Fruit fly (Drosophila melanogaster) whole organism, embryonic: ENCODE measurements around the gene P5CDh2.

ENCODE experiments used
- ATbp ChIP-seq: fragments of 200-800 bp; sonication (Bioruptor generic); optimal IDR thresholded peaks from 2 replicates; lab custom pipeline; 2017; ENCODE audit warnings: missing biosample characterization, mild to moderate bottlenecking, missing genetic modification characterization, missing genetic modification reagents
- Awh ChIP-seq: fragments of 200-800 bp; sonication (Bioruptor generic); IDR thresholded peaks from 2 replicates; pipeline ENCODE4, ENCODE4 v1.3.6; 2022; ENCODE audit warnings: missing biosample characterization, missing genetic modification characterization
- Blimp-1 ChIP-seq: fragments of 200-800 bp; sonication (Bioruptor generic); optimal IDR thresholded peaks from 3 replicates; lab custom pipeline; 2018; ENCODE audit warnings: missing biosample characterization, missing genetic modification characterization, mild to moderate bottlenecking, moderate library complexity, missing genetic modification reagents
- CG10979 ChIP-seq: fragments of 200-800 bp; sonication (Bioruptor generic); optimal IDR thresholded peaks from 2 replicates; lab custom pipeline; 2018; ENCODE audit warnings: missing biosample characterization, mild to moderate bottlenecking, missing genetic modification characterization, moderate library complexity
- CG14667 ChIP-seq: fragments of 200-800 bp; sonication (Bioruptor generic); IDR thresholded peaks from 2 replicates; pipeline ENCODE4 v1.3.6; 2022; ENCODE audit warnings: missing biosample characterization, missing genetic modification characterization
- CG18262 ChIP-seq: fragments of 200-800 bp; optimal IDR thresholded peaks from 3 replicates; lab custom pipeline; 2019; ENCODE audit warnings: missing biosample characterization, mild to moderate bottlenecking, missing genetic modification characterization, moderate library complexity
- CG1832 ChIP-seq: fragments of 200-800 bp; sonication (Bioruptor generic); optimal IDR thresholded peaks from 2 replicates; lab custom pipeline; 2017; ENCODE audit warnings: missing biosample characterization, mild to moderate bottlenecking, missing genetic modification characterization, inconsistent platforms
- CG18599 ChIP-seq: fragments of 200-800 bp; sonication (Bioruptor generic); optimal IDR thresholded peaks from 3 replicates; lab custom pipeline; 2017; ENCODE audit warnings: missing biosample characterization, missing genetic modification characterization, mild to moderate bottlenecking, moderate library complexity, missing genetic modification reagents
- CG18764 ChIP-seq: fragments of 200-800 bp; sonication (Bioruptor generic); optimal IDR thresholded peaks from 3 replicates; lab custom pipeline; 2016; ENCODE audit warnings: missing biosample characterization, missing genetic modification characterization
- CG2116 ChIP-seq: fragments of 200-800 bp; sonication (Bioruptor generic); optimal IDR thresholded peaks from 3 replicates; lab custom pipeline; 2018; ENCODE audit warnings: missing biosample characterization, mild to moderate bottlenecking, missing genetic modification characterization
- CG2120 ChIP-seq: fragments of 200-800 bp; sonication (Bioruptor generic); optimal IDR thresholded peaks from 3 replicates; lab custom pipeline; 2016; ENCODE audit warnings: missing biosample characterization, missing genetic modification characterization
- CG31388 ChIP-seq: fragments of 200-800 bp; sonication (Bioruptor generic); optimal IDR thresholded peaks from 2 replicates; lab custom pipeline; 2016; ENCODE audit warnings: missing biosample characterization, missing genetic modification characterization
- CG34376 ChIP-seq: fragments of 200-800 bp; sonication (Bioruptor generic); optimal IDR thresholded peaks from 2 replicates; lab custom pipeline; 2018; ENCODE audit warnings: missing biosample characterization, mild to moderate bottlenecking, missing genetic modification characterization
- CG4360 ChIP-seq: fragments of 200-800 bp; sonication (Bioruptor generic); IDR thresholded peaks from 2 replicates; pipeline ENCODE4 v1.3.6; 2022; ENCODE audit warnings: missing biosample characterization, missing genetic modification characterization
- CG4730 ChIP-seq: fragments of 200-800 bp; sonication (Bioruptor generic); IDR thresholded peaks from 2 replicates; pipeline ENCODE4 v1.3.6; 2022; ENCODE audit warnings: missing biosample characterization, missing genetic modification characterization
- CG6791 ChIP-seq: fragments of 200-800 bp; sonication (Bioruptor generic); IDR thresholded peaks from 3 replicates; pipeline ENCODE4 v1.3.6; 2022; ENCODE audit warnings: missing biosample characterization, missing genetic modification characterization; ENCODE audit not compliant: partially characterized antibody
- CG7963 ChIP-seq: fragments of 200-800 bp; sonication (Bioruptor generic); IDR thresholded peaks from 3 replicates; pipeline ENCODE4 v1.3.6; 2022; ENCODE audit warnings: missing biosample characterization, missing genetic modification characterization; ENCODE audit not compliant: partially characterized antibody
- CG9932 ChIP-seq: fragments of 200-800 bp; sonication (Bioruptor generic); IDR thresholded peaks from 2 replicates; pipeline ENCODE4 v1.3.6; 2022; ENCODE audit warnings: missing biosample characterization, missing genetic modification characterization
- CHES-1-like ChIP-seq: fragments of 200-800 bp; sonication (Bioruptor generic); optimal IDR thresholded peaks from 2 replicates; lab custom pipeline; 2016; ENCODE audit warnings: missing biosample characterization, missing genetic modification characterization
- Camta ChIP-seq: fragments of 200-800 bp; sonication (Bioruptor generic); optimal IDR thresholded peaks from 2 replicates; lab custom pipeline; 2016; ENCODE audit warnings: missing biosample characterization, missing genetic modification characterization
- Chrac-16 ChIP-seq: fragments of 200-800 bp; sonication (Bioruptor generic); optimal IDR thresholded peaks from 3 replicates; lab custom pipeline; 2016; ENCODE audit warnings: missing biosample characterization, missing genetic modification characterization
- CkIIα-i1 ChIP-seq: fragments of 200-800 bp; sonication (Bioruptor generic); IDR thresholded peaks from 2 replicates; pipeline ENCODE4 v1.3.6; 2022; ENCODE audit warnings: missing biosample characterization, missing genetic modification characterization
- D19A ChIP-seq: fragments of 200-800 bp; optimal IDR thresholded peaks from 3 replicates; lab custom pipeline; 2019; ENCODE audit warnings: missing biosample characterization, mild to moderate bottlenecking, missing genetic modification characterization, moderate library complexity
- E2f1 ChIP-seq: fragments of 200-800 bp; sonication (Bioruptor generic); IDR thresholded peaks from 2 replicates; pipeline ENCODE4 v1.3.6; 2022; ENCODE audit warnings: missing biosample characterization, missing genetic modification characterization
- Fer2 ChIP-seq: fragments of 200-800 bp; sonication (Bioruptor generic); optimal IDR thresholded peaks from 2 replicates; lab custom pipeline; 2018; ENCODE audit warnings: missing biosample characterization, mild to moderate bottlenecking, missing genetic modification characterization, moderate library complexity
- Fer3 ChIP-seq: fragments of 200-800 bp; sonication (Bioruptor generic); optimal IDR thresholded peaks from 2 replicates; lab custom pipeline; 2018; ENCODE audit warnings: missing biosample characterization, mild to moderate bottlenecking, missing genetic modification characterization, moderate library complexity
- Hmr ChIP-seq: fragments of 200-800 bp; sonication (Bioruptor generic); optimal IDR thresholded peaks from 3 replicates; lab custom pipeline; 2017; ENCODE audit warnings: mild to moderate bottlenecking, missing biosample characterization, missing genetic modification reagents, missing genetic modification characterization
- Med ChIP-seq: fragments of 200-800 bp; sonication (Bioruptor generic); peaks from one replicate; lab custom pipeline; 2016; ENCODE audit warnings: missing biosample characterization, missing genetic modification characterization, mild to moderate bottlenecking, inconsistent platforms, moderate library complexity
- Myb ChIP-seq: fragments of 200-800 bp; sonication (Bioruptor generic); optimal IDR thresholded peaks from 2 replicates; lab custom pipeline; 2016; ENCODE audit warnings: missing biosample characterization, missing genetic modification characterization
- Nf-YB ChIP-seq: fragments of 200-800 bp; sonication (Bioruptor generic); optimal IDR thresholded peaks from 3 replicates; lab custom pipeline; 2019; ENCODE audit warnings: missing biosample characterization, mild to moderate bottlenecking, missing genetic modification characterization, moderate library complexity
- Ssrp ChIP-seq: fragments of 200-800 bp; sonication (Bioruptor generic); optimal IDR thresholded peaks from 2 replicates; lab custom pipeline; 2018; ENCODE audit warnings: missing biosample characterization, mild to moderate bottlenecking, missing genetic modification characterization, moderate library complexity
- ap ChIP-seq: fragments of 200-800 bp; sonication (Bioruptor generic); IDR thresholded peaks from 2 replicates; pipeline ENCODE4 v1.3.6; 2022; ENCODE audit warnings: missing biosample characterization, missing genetic modification characterization
- ase ChIP-seq: fragments of 200-800 bp; sonication (Bioruptor generic); IDR thresholded peaks from 3 replicates; pipeline ENCODE4 v1.3.6; 2022; ENCODE audit warnings: missing biosample characterization, missing genetic modification characterization
- cg ChIP-seq: fragments of 200-800 bp; sonication (Bioruptor generic); optimal IDR thresholded peaks from 3 replicates; lab custom pipeline; 2019; ENCODE audit warnings: missing biosample characterization, mild to moderate bottlenecking, missing genetic modification characterization, moderate library complexity
- chif ChIP-seq, 2 experiments: fragments of 200-800 bp; sonication (Bioruptor generic); optimal IDR thresholded peaks; 3 replicates each; lab custom pipeline; 2016; ENCODE audit warnings: missing biosample characterization in 2 of 2, missing genetic modification characterization in 2 of 2
- chm ChIP-seq: fragments of 200-800 bp; sonication (Bioruptor generic); IDR thresholded peaks from 2 replicates; pipeline ENCODE4 v1.3.6; 2022; ENCODE audit warnings: missing biosample characterization, missing genetic modification characterization
- crp ChIP-seq, 2 experiments: fragments of 200-800 bp; sonication (Bioruptor generic); optimal IDR thresholded peaks; 2 replicates in 1 of 2; 3 replicates in 1 of 2; lab custom pipeline; 2017; ENCODE audit warnings: missing biosample characterization in 2 of 2, missing genetic modification characterization in 2 of 2, mild to moderate bottlenecking in 1 of 2, moderate library complexity in 1 of 2
- dm ChIP-seq: fragments of 200-800 bp; sonication (Bioruptor generic); optimal IDR thresholded peaks from 3 replicates; lab custom pipeline; 2016; ENCODE audit warnings: missing biosample characterization, missing genetic modification characterization
- dysf ChIP-seq: fragments of 200-800 bp; sonication (Bioruptor generic); IDR thresholded peaks from 3 replicates; pipeline ENCODE4 v1.3.6; 2022; ENCODE audit warnings: missing biosample characterization, missing genetic modification characterization
- ems ChIP-seq: fragments of 200-800 bp; sonication (Bioruptor generic); optimal IDR thresholded peaks from 3 replicates; lab custom pipeline; 2016; ENCODE audit warnings: missing biosample characterization, missing genetic modification characterization
- esg ChIP-seq: fragments of 200-800 bp; sonication (Bioruptor generic); conservative IDR thresholded peaks from 2 replicates; pipeline ENCODE4 v1.3.6; 2022; ENCODE audit warnings: missing biosample characterization, missing genetic modification characterization
- ftz-f1 ChIP-seq: fragments of 200-800 bp; sonication (Bioruptor generic); optimal IDR thresholded peaks from 2 replicates; lab custom pipeline; 2016; ENCODE audit warnings: missing biosample characterization, missing genetic modification characterization
- gem ChIP-seq: fragments of 200-800 bp; sonication (Bioruptor generic); optimal IDR thresholded peaks from 2 replicates; lab custom pipeline; 2019; ENCODE audit warnings: missing biosample characterization, mild to moderate bottlenecking, missing genetic modification characterization, moderate library complexity
- jumu ChIP-seq: fragments of 200-800 bp; sonication (Bioruptor generic); optimal IDR thresholded peaks from 3 replicates; lab custom pipeline; 2016; ENCODE audit warnings: missing biosample characterization, missing genetic modification characterization
- lilli ChIP-seq: fragments of 200-800 bp; sonication (Bioruptor generic); optimal IDR thresholded peaks from 3 replicates; lab custom pipeline; 2016; ENCODE audit warnings: missing biosample characterization, missing genetic modification characterization
- onecut ChIP-seq: fragments of 200-800 bp; sonication (Bioruptor generic); IDR thresholded peaks from 2 replicates; pipeline ENCODE4 v1.3.6; 2022; ENCODE audit warnings: missing biosample characterization, missing genetic modification characterization
- pros ChIP-seq: fragments of 200-800 bp; sonication (Bioruptor generic); optimal IDR thresholded peaks from 3 replicates; lab custom pipeline; 2019; ENCODE audit warnings: missing biosample characterization, mild to moderate bottlenecking, missing genetic modification characterization, moderate library complexity
- sob ChIP-seq: fragments of 200-800 bp; sonication (Bioruptor generic); IDR thresholded peaks from 2 replicates; pipeline ENCODE4 v1.3.6; 2022; ENCODE audit warnings: missing biosample characterization, missing genetic modification characterization

P5CDh2 gene

DNA sequence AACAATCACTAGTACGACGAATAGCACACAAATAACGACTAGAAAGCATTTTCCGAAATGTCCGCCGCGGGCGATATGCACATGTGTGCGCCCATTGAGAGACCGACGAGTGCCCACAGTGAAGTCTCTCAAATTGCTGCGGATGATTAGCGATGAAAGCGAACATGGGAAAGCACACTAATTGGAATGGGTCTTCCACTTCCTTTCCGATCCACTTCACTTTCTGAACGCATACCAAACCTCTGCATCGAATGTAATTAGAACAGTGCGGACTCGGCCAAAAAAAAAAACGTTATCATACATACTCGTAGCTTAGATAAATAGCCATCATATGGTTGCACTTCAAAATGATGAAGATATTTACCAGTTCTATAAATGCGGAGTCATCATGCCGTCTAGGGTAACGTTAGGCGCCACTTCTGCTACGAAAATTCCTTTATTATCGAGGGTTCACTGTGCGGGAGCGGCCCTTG, 27.7 kb upstream of the P5CDh2 start (continued):
- TF ChIP-seq CG6791: no peak
- TF ChIP-seq Fer3: no peak
- peak; percentile 18 for TF ChIP-seq cg
- TF ChIP-seq CG31388: no peak
- TF ChIP-seq ase (GFP tag; lab: Robert Waterston, UW): 0 out of 3 replicates have a peak, but pooled peaks have one; percentile 30
- no peak for TF ChIP-seq Myb (GFP tag; lab: Kevin White, UChicago)
- no peak for TF ChIP-seq CG18764
- TF ChIP-seq Fer2: no peak
- peak; percentile 43 for TF ChIP-seq gem
- TF ChIP-seq Nf-YB (GFP tag; lab: Kevin White, UChicago): no peak
- peak; percentile 27; the same call in 1 of the 2 replicates for TF ChIP-seq esg (GFP tag; lab: Robert Waterston, UW)
- TF ChIP-seq Med (GFP tag; lab: Kevin White, UChicago): peak; percentile 73
- TF ChIP-seq CG1832 (GFP tag; lab: Kevin White, UChicago): no peak
- TF ChIP-seq CG4730 (GFP tag; lab: Robert Waterston, UW): no peak

DNA sequence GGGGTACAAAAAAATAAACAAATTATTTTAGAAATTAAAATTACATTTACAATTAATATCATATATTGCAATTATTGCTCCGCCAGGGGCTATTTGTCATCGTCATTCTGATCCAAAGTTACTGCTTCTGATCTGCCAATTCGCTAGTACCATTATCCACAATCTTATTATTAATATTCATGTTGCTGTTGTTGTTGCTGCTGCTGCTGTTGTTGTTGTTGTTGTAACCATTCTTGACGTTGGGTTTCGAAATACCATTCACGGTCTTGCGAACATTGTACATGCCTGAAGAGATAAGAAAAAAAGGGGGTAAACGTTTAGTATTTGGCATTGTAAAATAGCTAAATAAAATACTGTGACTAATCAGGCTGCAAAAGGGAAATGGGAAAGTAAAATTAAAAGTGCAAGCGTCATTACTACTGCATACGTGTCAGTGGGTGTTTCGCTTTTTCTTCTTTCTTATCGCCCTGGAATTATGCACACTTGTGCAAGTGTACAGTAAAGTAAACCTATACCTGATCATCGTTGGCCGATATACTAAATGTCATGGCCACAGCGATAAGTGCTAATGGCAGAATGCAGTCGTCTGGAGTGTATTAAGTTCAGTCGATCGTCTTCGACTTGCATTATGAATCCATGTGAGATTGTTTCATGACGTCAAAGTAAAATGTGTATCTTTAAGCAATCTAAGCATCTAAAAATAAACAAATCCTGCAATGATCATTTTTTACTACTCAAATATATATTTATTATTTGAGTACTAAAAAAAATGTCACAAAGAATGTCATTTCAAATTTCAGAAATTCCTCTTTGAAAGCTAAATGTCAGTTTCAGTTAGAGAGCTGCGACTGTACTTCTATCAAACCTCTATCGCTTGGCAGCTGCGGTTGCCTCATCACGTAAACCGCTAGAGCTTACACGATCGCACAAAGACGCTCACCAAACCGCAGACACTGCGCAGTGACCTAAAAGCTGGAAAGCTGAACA, 25.9 kb upstream of the P5CDh2 start:
- TF ChIP-seq Camta (GFP tag; lab: Kevin White, UChicago) (no peak), jumu (GFP tag; lab: Kevin White, UChicago) (no peak), ap (GFP tag; lab: Robert Waterston, UW) (0 out of 2 replicates have a peak, but pooled peaks have one; percentile 6), dm (GFP tag; lab: Kevin White, UChicago) (no peak), chif (GFP tag; optimal IDR thresholded peaks at IDR 0.05; lab: Kevin White, UChicago) (no peak), CG7963 (GFP tag; lab: Robert Waterston, UW) (no peak), Ssrp (tag; lab: Kevin White, UChicago) (no peak), CkIIα-i1 (GFP tag; lab: Robert Waterston, UW) (no peak), D19A (tag; lab: Kevin White, UChicago) (no peak), CG4360 (GFP tag; lab: Robert Waterston, UW) (peak; percentile 90), sob (GFP tag; lab: Robert Waterston, UW) (no peak), chm (GFP tag; lab: Robert Waterston, UW) (peak; percentile 30; the same call in 1 of the 2 replicates), onecut (GFP tag; lab: Robert Waterston, UW) (no peak), Awh (no peak), CG10979 (tag; lab: Kevin White, UChicago) (no peak), CG14667 (GFP tag; lab: Robert Waterston, UW) (no peak), Blimp-1 (peak; percentile 3), lilli (no peak), crp (GFP tag; optimal IDR thresholded peaks at IDR 0.05; lab: Kevin White, UChicago) (no peak), CG2120 (GFP tag; lab: Kevin White, UChicago) (no peak), E2f1 (GFP tag; lab: Robert Waterston, UW) (no peak), CHES-1-like (GFP tag; lab: Kevin White, UChicago) (no peak), CG9932 (GFP tag; lab: Robert Waterston, UW) (no peak), CG18262 (tag; lab: Kevin White, UChicago) (no peak), Hmr (GFP tag; lab: Kevin White, UChicago) (no peak), ftz-f1 (GFP tag; lab: Kevin White, UChicago) (no peak), CG34376 (no peak), CG2116 (GFP tag; lab: Kevin White, UChicago) (no peak), ATbp (no peak), Chrac-16 (GFP tag; lab: Kevin White, UChicago) (no peak), dysf (GFP tag; lab: Robert Waterston, UW) (no peak), pros (no peak), ems (GFP tag; lab: Kevin White, UChicago) (no peak), CG18599 (GFP tag; lab: Kevin White, UChicago) (no peak)
